Fruit fly (Drosophila melanogaster): Measurements from ENCODE around the gene CG9399.

CG9399 gene

dm6 chr3R:9586663-9587248 lies 12.7 kb upstream of the CG9399 start, which contains the start of gene P58IPK (continued):
- TF ChIP-seq sug (tag; optimal IDR thresholded peaks at IDR 0.05) (peak; percentile 71), CG8388 (GFP tag; optimal IDR thresholded peaks at IDR 0.05) (peak; percentile 27), kni (GFP tag; optimal IDR thresholded peaks at IDR 0.05) (peak; percentile 22), NFAT (GFP tag; IDR thresholded peaks at IDR 0.05) (peak; percentile 72), CG30431 (GFP tag; optimal IDR thresholded peaks at IDR 0.05) (peak; percentile 1), CG13287 (GFP tag; IDR thresholded peaks at IDR 0.05; ENCODE audit: partially characterized antibody) (peak; percentile 97), Doc2 (GFP tag; IDR thresholded peaks at IDR 0.05) (no peak), CG17612 (GFP tag; IDR thresholded peaks at IDR 0.05) (no peak), Elba2 (GFP tag; optimal IDR thresholded peaks at IDR 0.05) (no peak), CG14014 (GFP tag; IDR thresholded peaks at IDR 0.05) (peak; percentile 56), CG2129 (GFP tag; IDR thresholded peaks at IDR 0.05; ENCODE audit: partially characterized antibody) (peak; percentile 83), CG8478 (optimal IDR thresholded peaks at IDR 0.05) (no peak), odd (GFP tag; optimal IDR thresholded peaks at IDR 0.05) (no peak), Trl (optimal IDR thresholded peaks at IDR 0.05) (no peak), Trl (GFP tag; optimal IDR thresholded peaks at IDR 0.05) (peak; percentile 70), hbn (GFP tag; IDR thresholded peaks at IDR 0.05; ENCODE audit: partially characterized antibody) (peak; percentile 88), amos (GFP tag; IDR thresholded peaks at IDR 0.05; ENCODE audit: partially characterized antibody) (peak; percentile 97), wor (GFP tag; IDR thresholded peaks at IDR 0.05) (no peak), Mes4 (GFP tag; optimal IDR thresholded peaks at IDR 0.05) (peak; percentile 36), org-1 (GFP tag; optimal IDR thresholded peaks at IDR 0.05) (no peak), dpn (GFP tag; optimal IDR thresholded peaks at IDR 0.05) (peak; percentile 75 to 79), cas (GFP tag; IDR thresholded peaks at IDR 0.05) (peak; percentile 38; the same call in 1 of the 2 replicates), esg (GFP tag; conservative IDR thresholded peaks at IDR 0.05) (peak; percentile 53; the same call in 1 of the 2 replicates), cg (GFP tag; optimal IDR thresholded peaks at IDR 0.05) (no peak), B-H2 (GFP tag; optimal IDR thresholded peaks at IDR 0.05) (peak; percentile 48), zen2 (GFP tag; IDR thresholded peaks at IDR 0.05; ENCODE audit: partially characterized antibody) (peak; percentile 79), CG7786 (GFP tag; optimal IDR thresholded peaks at IDR 0.05) (peak; percentile 76), Rfx (GFP tag; IDR thresholded peaks at IDR 0.05) (peak; percentile 89), CG13775 (GFP tag; optimal IDR thresholded peaks at IDR 0.05) (peak; percentile 36), zfh2 (GFP tag; optimal IDR thresholded peaks at IDR 0.05) (peak; percentile 80), Dll (GFP tag; IDR thresholded peaks at IDR 0.05; ENCODE audit: partially characterized antibody) (peak; percentile 94), CG3995 (GFP tag; optimal IDR thresholded peaks at IDR 0.05) (peak; percentile 100), Vsx1 (GFP tag; optimal IDR thresholded peaks at IDR 0.05) (no peak), mld (GFP tag; IDR thresholded peaks at IDR 0.05; ENCODE audit: partially characterized antibody) (peak; percentile 76; the same call in 2 of the 3 replicates), gt (GFP tag; IDR thresholded peaks at IDR 0.05) (no peak), HHEX (GFP tag; optimal IDR thresholded peaks at IDR 0.05) (peak; percentile 37), grn (GFP tag; optimal IDR thresholded peaks at IDR 0.05) (peak; percentile 6), CG7928 (GFP tag; optimal IDR thresholded peaks at IDR 0.05) (peak; percentile 44), CG2678 (tag; optimal IDR thresholded peaks at IDR 0.05) (no peak), aop (GFP tag; IDR thresholded peaks at IDR 0.05) (no peak), nom (GFP tag; optimal IDR thresholded peaks at IDR 0.05) (peak; percentile 2), Antp (GFP tag; optimal IDR thresholded peaks at IDR 0.05) (peak; percentile 77), CG34422 (GFP tag; IDR thresholded peaks at IDR 0.05) (peak; percentile 85), insv (GFP tag; optimal IDR thresholded peaks at IDR 0.05) (no peak), trem (tag; optimal IDR thresholded peaks at IDR 0.05) (peak; percentile 88), cad (GFP tag; optimal IDR thresholded peaks at IDR 0.05) (no peak), CG1529 (GFP tag; optimal IDR thresholded peaks at IDR 0.05) (no peak), Tbp (GFP tag; optimal IDR thresholded peaks at IDR 0.05) (no peak), CG7987 (GFP tag; optimal IDR thresholded peaks at IDR 0.05) (peak; percentile 67), cwo (GFP tag; optimal IDR thresholded peaks at IDR 0.05) (no peak), Fer2 (tag; optimal IDR thresholded peaks at IDR 0.05) (no peak)

Measured in whole organism, embryonic.